Fruit fly (Drosophila melanogaster) whole organism: ENCODE data around the gene CG4020.
"Not testable (repeated sequence)": the region's sequence is repeated elsewhere in the genome, so short reads cannot be mapped to it uniquely, and the experiment has no call there.

Experiments
- Dll ChIP-seq: fragments of >200 bp; optimal IDR thresholded peaks from 2 replicates; lab custom pipeline; 2017
- EcR ChIP-seq, 2 experiments: fragments of >200 bp; optimal IDR thresholded peaks; 2 replicates each; lab custom pipeline; 2017; ENCODE audit warnings: missing biosample characterization in 2 of 2, missing genetic modification characterization in 2 of 2, missing genetic modification reagents in 2 of 2

DNA sequence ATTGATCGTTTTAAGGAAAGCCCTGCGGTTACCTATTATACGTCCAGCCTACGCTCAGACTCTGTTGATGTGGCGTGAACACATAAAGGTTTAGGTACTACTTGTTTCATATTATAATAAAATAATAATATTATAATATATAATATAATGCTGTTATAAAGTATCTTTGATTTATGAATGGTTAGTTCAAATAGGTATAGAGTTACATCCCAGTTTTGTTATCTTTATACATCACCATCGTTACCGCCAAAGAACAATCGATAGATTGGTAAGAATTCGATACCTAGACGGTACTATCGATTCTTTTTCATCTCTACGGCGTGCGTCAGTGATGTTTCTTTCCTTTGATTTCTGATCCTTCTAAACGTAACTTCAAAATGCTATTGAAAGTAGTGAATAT is 36.8 kb downstream of the CG4020 start, which contains the start of gene CG12728:
- TF ChIP-seq EcR (GFP tag; optimal IDR thresholded peaks at IDR 0.05; lab: Kevin White, UChicago); Dll (lab: Kevin White, UChicago): not testable (repeated sequence)
